Fruit fly (Drosophila melanogaster): ENCODE results near the gene CG31465.

CG31465 gene

dm6 chr3R:21862137-21862850 lies 18.3 kb upstream of the CG31465 start (continued):
- peak; percentile 37; the same call in 1 of the 2 replicates for TF ChIP-seq sob (GFP tag; IDR thresholded peaks at IDR 0.05)
- TF ChIP-seq zf30C (GFP tag; optimal IDR thresholded peaks at IDR 0.05): peak; percentile 78
- TF ChIP-seq CG10274 (GFP tag; optimal IDR thresholded peaks at IDR 0.05): no peak
- peak; percentile 11 for TF ChIP-seq HmgZ (tag; optimal IDR thresholded peaks at IDR 0.05)
- TF ChIP-seq CG6854 (GFP tag; optimal IDR thresholded peaks at IDR 0.05): no peak
- peak; percentile 51 for TF ChIP-seq CG8359 (GFP tag; optimal IDR thresholded peaks at IDR 0.05; ENCODE audit: borderline replicate concordance)
- TF ChIP-seq CG34224 (GFP tag; IDR thresholded peaks at IDR 0.05; ENCODE audit: partially characterized antibody): no peak
- TF ChIP-seq mld (GFP tag; IDR thresholded peaks at IDR 0.05; ENCODE audit: partially characterized antibody): no peak
- TF ChIP-seq wek (GFP tag; optimal IDR thresholded peaks at IDR 0.05): peak; percentile 80
- TF ChIP-seq tll (GFP tag; optimal IDR thresholded peaks at IDR 0.05): no peak
- TF ChIP-seq HLH54F (GFP tag; optimal IDR thresholded peaks at IDR 0.05): no peak
- TF ChIP-seq CG6765 (GFP tag; optimal IDR thresholded peaks at IDR 0.05): no peak
- no peak for TF ChIP-seq pzg (GFP tag; optimal IDR thresholded peaks at IDR 0.05)
- TF ChIP-seq ham (GFP tag; IDR thresholded peaks at IDR 0.05): no peak
- TF ChIP-seq br (optimal IDR thresholded peaks at IDR 0.05): no peak
- peak in 1 of 2 experiments; percentile 95 for TF ChIP-seq bsh (GFP tag; optimal IDR thresholded peaks at IDR 0.05)
- TF ChIP-seq CG1647 (GFP tag; optimal IDR thresholded peaks at IDR 0.05): peak; percentile 29
- no peak for TF ChIP-seq shn (GFP tag; optimal IDR thresholded peaks at IDR 0.05)
- TF ChIP-seq NfI (GFP tag; optimal IDR thresholded peaks at IDR 0.05): peak; percentile 52
- peak; percentile 81 for TF ChIP-seq Xbp1 (GFP tag; optimal IDR thresholded peaks at IDR 0.05)
- peak; percentile 87 for TF ChIP-seq CG5953 (GFP tag; IDR thresholded peaks at IDR 0.05)
- TF ChIP-seq CG14050 (GFP tag; IDR thresholded peaks at IDR 0.05): peak; percentile 27; the same call in 1 of the 3 replicates
- TF ChIP-seq fru (optimal IDR thresholded peaks at IDR 0.05): no peak
- TF ChIP-seq zen2 (GFP tag; IDR thresholded peaks at IDR 0.05; ENCODE audit: partially characterized antibody): no peak
- peak; percentile 74; the same call in 1 of the 3 replicates for TF ChIP-seq so (GFP tag; IDR thresholded peaks at IDR 0.05)
- TF ChIP-seq CG30431 (GFP tag; optimal IDR thresholded peaks at IDR 0.05): peak; percentile 57
- no peak for TF ChIP-seq fu2 (GFP tag; optimal IDR thresholded peaks at IDR 0.05)
- TF ChIP-seq Hr78 (GFP tag; optimal IDR thresholded peaks at IDR 0.05): peak in 1 of 2 experiments; percentile 71
- peak; percentile 25 for TF ChIP-seq Sry-β (GFP tag; optimal IDR thresholded peaks at IDR 0.05)
- TF ChIP-seq esg (GFP tag; conservative IDR thresholded peaks at IDR 0.05): peak; percentile 65
- peak; percentile 76 for TF ChIP-seq ttk (GFP tag; IDR thresholded peaks at IDR 0.05)
- no peak for TF ChIP-seq ato (GFP tag; IDR thresholded peaks at IDR 0.05; ENCODE audit: partially characterized antibody)
- TF ChIP-seq CG42726 (GFP tag; IDR thresholded peaks at IDR 0.05; ENCODE audit: partially characterized antibody): no peak
- TF ChIP-seq Neu2 (GFP tag; optimal IDR thresholded peaks at IDR 0.05; ENCODE audit: borderline replicate concordance): no peak
- TF ChIP-seq cas (GFP tag; IDR thresholded peaks at IDR 0.05): no peak
- peak; percentile 41 for TF ChIP-seq CG2116 (GFP tag; optimal IDR thresholded peaks at IDR 0.05)
- peak; percentile 83 for TF ChIP-seq run (tag; optimal IDR thresholded peaks at IDR 0.05)
- no peak; the same call in 3 of the 4 replicates for TF ChIP-seq Gug (GFP tag; IDR thresholded peaks at IDR 0.05)
- no peak for TF ChIP-seq ems (GFP tag; optimal IDR thresholded peaks at IDR 0.05)
- no peak for TF ChIP-seq Ravus (GFP tag; IDR thresholded peaks at IDR 0.05)
- TF ChIP-seq Rfx (GFP tag; IDR thresholded peaks at IDR 0.05): no peak
- TF ChIP-seq CG6272 (GFP tag; IDR thresholded peaks at IDR 0.05): peak; percentile 17; the same call in 1 of the 2 replicates
- TF ChIP-seq CG6175 (GFP tag; IDR thresholded peaks at IDR 0.05): no peak
- peak; percentile 37 for TF ChIP-seq CG12155 (GFP tag; optimal IDR thresholded peaks at IDR 0.05)
- peak; percentile 81 for TF ChIP-seq CG7839 (tag; optimal IDR thresholded peaks at IDR 0.05)
- TF ChIP-seq p53 (GFP tag; optimal IDR thresholded peaks at IDR 0.05): no peak
- TF ChIP-seq CG12071 (GFP tag; optimal IDR thresholded peaks at IDR 0.05): peak; percentile 43
- peak; percentile 87 for TF ChIP-seq dmrt99B (tag; optimal IDR thresholded peaks at IDR 0.05)
- TF ChIP-seq CG1832 (GFP tag; optimal IDR thresholded peaks at IDR 0.05): no peak
